Worm (Caenorhabditis elegans): Measurements from ENCODE around the gene C07G2.5.
A peak's percentile ranks its signal among the peaks of the same experiment; 100 is the strongest.
"Not testable (repeated sequence)": the region's sequence is repeated elsewhere in the genome, so short reads cannot be mapped to it uniquely, and the experiment has no call there.

DNA sequence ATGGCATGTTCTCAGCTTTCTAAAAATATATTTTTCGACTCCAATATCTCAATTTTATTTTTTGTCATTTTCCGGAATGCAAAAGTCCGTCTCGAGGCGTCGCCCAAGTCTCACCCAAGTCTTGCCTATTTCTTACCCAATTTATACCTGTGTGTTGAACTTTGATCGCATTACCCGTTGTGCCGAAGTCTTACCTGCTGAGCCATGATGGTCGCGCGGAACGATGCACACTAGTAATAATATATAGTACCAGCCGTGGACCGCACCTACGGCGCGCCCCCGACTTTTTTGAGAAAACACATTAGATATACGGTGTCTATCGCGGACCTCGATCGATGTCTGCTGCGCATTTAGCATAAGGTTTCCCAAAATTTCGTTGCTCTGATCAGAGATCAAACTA is 14.5 kb downstream of the C07G2.5 start:
- TF ChIP-seq dox-1 (GFP tag; IDR thresholded peaks at IDR 0.05); akir-1 (GFP tag; optimal IDR thresholded peaks at IDR 0.05); ceh-100 (GFP tag; IDR thresholded peaks at IDR 0.05); ets-4 (GFP tag; optimal IDR thresholded peaks at IDR 0.05); fkh-3 (tag; optimal IDR thresholded peaks at IDR 0.05); bed-1 (GFP tag; IDR thresholded peaks at IDR 0.05); F39B2.1 (GFP tag; IDR thresholded peaks at IDR 0.05); bed-2 (GFP tag; IDR thresholded peaks at IDR 0.05); nhr-90 (tag; optimal IDR thresholded peaks at IDR 0.05): not testable (repeated sequence)
- TF ChIP-seq hsf-1 (GFP tag; IDR thresholded peaks at IDR 0.05), result 0 out of 2 replicates have a peak, but pooled peaks have one; percentile 27
